Fruit fly (Drosophila melanogaster): ENCODE data around the gene CG10969.
A peak's percentile ranks its signal among the peaks of the same experiment; 100 is the strongest.

Gene CG10969

dm6 chr3L:12804730-12805170 is 23.9 kb upstream of the CG10969 start, which contains the start of gene Atg1 (continued):
- TF ChIP-seq Hr51 (GFP tag; optimal IDR thresholded peaks at IDR 0.05) (no peak), Deaf1 (tag; optimal IDR thresholded peaks at IDR 0.05) (peak; percentile 8), Myb (GFP tag; optimal IDR thresholded peaks at IDR 0.05) (peak; percentile 5), MESR4 (GFP tag; optimal IDR thresholded peaks at IDR 0.05) (peak; percentile 71), Side (GFP tag; optimal IDR thresholded peaks at IDR 0.05) (peak; percentile 38), TFAM (GFP tag; optimal IDR thresholded peaks at IDR 0.05) (no peak), wor (GFP tag; IDR thresholded peaks at IDR 0.05) (no peak), Atf6 (GFP tag; IDR thresholded peaks at IDR 0.05) (0 out of 2 replicates have a peak, but pooled peaks have one; percentile 42), nom (GFP tag; optimal IDR thresholded peaks at IDR 0.05) (peak; percentile 26), CG1603 (tag; optimal IDR thresholded peaks at IDR 0.05) (peak; percentile 23), CG42726 (GFP tag; IDR thresholded peaks at IDR 0.05; ENCODE audit: partially characterized antibody) (peak; percentile 53; the same call in 1 of the 2 replicates), Tbp (GFP tag; optimal IDR thresholded peaks at IDR 0.05) (no peak), CG7928 (GFP tag; optimal IDR thresholded peaks at IDR 0.05) (no peak), Max (GFP tag; optimal IDR thresholded peaks at IDR 0.05) (no peak), sens (GFP tag) (no peak), CG3995 (GFP tag; optimal IDR thresholded peaks at IDR 0.05) (peak; percentile 6), YL-1 (GFP tag; optimal IDR thresholded peaks at IDR 0.05) (peak; percentile 3), BEAF-32 (GFP tag; optimal IDR thresholded peaks at IDR 0.05) (peak; percentile 37), CG12942 (GFP tag; optimal IDR thresholded peaks at IDR 0.05) (no peak), sens-2 (GFP tag; IDR thresholded peaks at IDR 0.05) (no peak), CG8924 (tag; optimal IDR thresholded peaks at IDR 0.05) (peak; percentile 3), HmgZ (tag; optimal IDR thresholded peaks at IDR 0.05) (peak; percentile 13), CG7786 (GFP tag; optimal IDR thresholded peaks at IDR 0.05) (no peak), gfzf (GFP tag; optimal IDR thresholded peaks at IDR 0.05) (peak; percentile 74), zf30C (GFP tag; optimal IDR thresholded peaks at IDR 0.05) (peak; percentile 10), gsb-n (tag; optimal IDR thresholded peaks at IDR 0.05) (no peak), CG2712 (tag; optimal IDR thresholded peaks at IDR 0.05) (peak; percentile 36), CG9215 (GFP tag; IDR thresholded peaks at IDR 0.05) (no peak), CG4404 (GFP tag; IDR thresholded peaks at IDR 0.05) (no peak), Asciz (GFP tag; optimal IDR thresholded peaks at IDR 0.05) (no peak), CG13296 (GFP tag; optimal IDR thresholded peaks at IDR 0.05) (peak; percentile 11), pfk (GFP tag; optimal IDR thresholded peaks at IDR 0.05) (no peak), stwl (tag; optimal IDR thresholded peaks at IDR 0.05) (peak; percentile 1), chm (GFP tag; IDR thresholded peaks at IDR 0.05) (peak; percentile 66), CG31441 (GFP tag; IDR thresholded peaks at IDR 0.05) (no peak; the same call in 1 of the 2 replicates), odd (GFP tag; optimal IDR thresholded peaks at IDR 0.05) (no peak), sr (GFP tag; IDR thresholded peaks at IDR 0.05) (peak; percentile 88), Awh (GFP tag; IDR thresholded peaks at IDR 0.05) (no peak), CG14441 (GFP tag; IDR thresholded peaks at IDR 0.05) (no peak), ATbp (GFP tag; optimal IDR thresholded peaks at IDR 0.05) (no peak), CG12659 (GFP tag; optimal IDR thresholded peaks at IDR 0.05) (peak; percentile 43), croc (GFP tag; conservative IDR thresholded peaks at IDR 0.05) (no peak), MTF-1 (GFP tag; optimal IDR thresholded peaks at IDR 0.05; ENCODE audit: borderline replicate concordance) (peak; percentile 33), D19A (tag; optimal IDR thresholded peaks at IDR 0.05) (peak; percentile 13), pros (GFP tag; optimal IDR thresholded peaks at IDR 0.05) (peak; percentile 49), hkb (optimal IDR thresholded peaks at IDR 0.05) (no peak), hkb (GFP tag; IDR thresholded peaks at IDR 0.05) (peak; percentile 8; the same call in 1 of the 2 replicates), CG11085 (GFP tag; IDR thresholded peaks at IDR 0.05) (no peak), Aef1 (GFP tag; IDR thresholded peaks at IDR 0.05) (no peak), tna (GFP tag; IDR thresholded peaks at IDR 0.05; ENCODE audit: partially characterized antibody) (no peak), sima (GFP tag; optimal IDR thresholded peaks at IDR 0.05) (no peak)
